Worm (Caenorhabditis elegans): ENCODE measurements around the gene bnc-1.

ce11 chrV:12314413-12314812 is 37.6 kb upstream of the bnc-1 start:
- TF ChIP-seq him-1 (tag; optimal IDR thresholded peaks at IDR 0.05) = peak; percentile 18
- TF ChIP-seq W03F9.2 (tag; optimal IDR thresholded peaks at IDR 0.05) = no peak
- no peak for TF ChIP-seq dao-5 (tag; optimal IDR thresholded peaks at IDR 0.05)
